Worm (Caenorhabditis elegans): Measurements from ENCODE around the gene srt-37.

DNA sequence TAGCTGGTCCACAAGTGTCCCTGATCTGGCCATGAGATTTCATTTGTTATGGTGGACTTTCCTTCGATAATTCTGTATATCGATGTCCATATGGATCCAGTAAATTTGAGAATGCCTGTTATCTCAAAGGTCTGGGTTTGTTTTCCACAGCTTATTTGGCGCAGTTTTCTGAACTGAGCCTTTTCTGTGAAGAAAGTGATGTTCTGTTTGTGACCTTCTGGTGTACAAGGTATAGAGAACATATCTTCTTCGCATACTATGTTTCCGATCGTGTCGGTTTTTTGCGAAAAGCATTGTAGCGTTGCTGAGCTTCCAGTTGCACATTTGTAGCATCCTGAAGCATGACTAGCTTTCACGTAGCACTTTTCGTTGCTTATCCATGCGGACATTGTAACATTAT lies 21.2 kb upstream of the srt-37 start:
- TF ChIP-seq flt-1 (GFP tag; IDR thresholded peaks at IDR 0.05): no peak
- TF ChIP-seq med-1 (GFP tag; optimal IDR thresholded peaks at IDR 0.05; ENCODE audit: insufficient read depth): no peak
- TF ChIP-seq klf-2 (GFP tag; conservative IDR thresholded peaks at IDR 0.05): no peak
- no peak for TF ChIP-seq T22C8.4 (GFP tag; IDR thresholded peaks at IDR 0.05)
